Worm (Caenorhabditis elegans) whole organism, L1 larva: Measurements from ENCODE around the gene C08B6.3.

Experiments used
- C34B4.2 ChIP-seq: sonication (generic microtip); optimal IDR thresholded peaks from 2 replicates; lab custom pipeline; 2017; ENCODE audit warnings: mild to moderate bottlenecking, missing genetic modification characterization, missing compliant biosample characterization
- Y116A8C.19 ChIP-seq: sonication (generic microtip); optimal IDR thresholded peaks from 2 replicates; lab custom pipeline; 2016; ENCODE audit warnings: missing compliant biosample characterization, missing genetic modification characterization, borderline replicate concordance
- ama-1 ChIP-seq: fragments of 150-350 bp; optimal IDR thresholded peaks from 2 replicates; lab custom pipeline; 2014
- blmp-1 ChIP-seq: fragments of 150-350 bp; optimal IDR thresholded peaks from 2 replicates; lab custom pipeline; 2014; ENCODE audit warnings: missing biosample characterization, missing genetic modification characterization
- ceh-88 ChIP-seq: fragments of 200-800 bp; sonication (Bioruptor generic); IDR thresholded peaks from 2 replicates; pipeline ENCODE4 v1.3.6; 2022; ENCODE audit warnings: missing genetic modification characterization, missing compliant biosample characterization
- dsc-1 ChIP-seq: sonication (generic microtip); optimal IDR thresholded peaks from 2 replicates; lab custom pipeline; 2016; ENCODE audit warnings: mild to moderate bottlenecking, missing genetic modification characterization, missing compliant biosample characterization
- efl-1 ChIP-seq, 4 experiments: fragments of 150-350 bp; optimal IDR thresholded peaks in 3 of 4; peaks in 1 of 4; 1 replicate in 1 of 4; 2 replicates in 3 of 4; lab custom pipeline; 2014; ENCODE audit warnings: missing biosample characterization in 2 of 4, missing genetic modification characterization in 2 of 4, missing genetic modification reagents in 2 of 4
- efl-3 ChIP-seq: fragments of 200-800 bp; sonication (Bioruptor generic); optimal IDR thresholded peaks from 2 replicates; lab custom pipeline; 2018; ENCODE audit warnings: mild to moderate bottlenecking, missing genetic modification characterization, missing compliant biosample characterization
- elt-3 ChIP-seq, 6 experiments: fragments of 150-350 bp in 1 of 6; sonication (generic microtip); optimal IDR thresholded peaks; 2 replicates each; lab custom pipeline; 2017 to 2018; ENCODE audit warnings: missing biosample characterization in 6 of 6, missing genetic modification characterization in 6 of 6, inconsistent platforms in 1 of 6
- fkh-10 ChIP-seq: sonication (generic microtip); optimal IDR thresholded peaks from 2 replicates; lab custom pipeline; 2017; ENCODE audit warnings: missing biosample characterization, missing genetic modification reagents, missing genetic modification characterization
- fkh-4 ChIP-seq: sonication (generic microtip); optimal IDR thresholded peaks from 2 replicates; lab custom pipeline; 2016; ENCODE audit warnings: missing compliant biosample characterization, missing genetic modification characterization, borderline replicate concordance
- fkh-8 ChIP-seq: sonication (generic microtip); optimal IDR thresholded peaks from 2 replicates; lab custom pipeline; 2016; ENCODE audit warnings: mild to moderate bottlenecking, missing genetic modification characterization, missing compliant biosample characterization
- hlh-4 ChIP-seq: sonication (generic microtip); optimal IDR thresholded peaks from 2 replicates; lab custom pipeline; 2016; ENCODE audit warnings: mild to moderate bottlenecking, missing genetic modification characterization, missing compliant biosample characterization
- irx-1 ChIP-seq: sonication (generic microtip); optimal IDR thresholded peaks from 2 replicates; lab custom pipeline; 2016; ENCODE audit warnings: missing genetic modification characterization, missing compliant biosample characterization
- lin-14 ChIP-seq: fragments of 200-800 bp; sonication (Bioruptor generic); optimal IDR thresholded peaks from 2 replicates; lab custom pipeline; 2018; ENCODE audit warnings: mild to moderate bottlenecking, missing genetic modification characterization, moderate library complexity, missing compliant biosample characterization
- lin-35 ChIP-seq, 2 experiments: fragments of 150-350 bp; optimal IDR thresholded peaks; 2 replicates each; lab custom pipeline; 2014; ENCODE audit warnings: missing biosample characterization in 2 of 2, missing genetic modification characterization in 2 of 2, missing genetic modification reagents in 2 of 2
- lin-39 ChIP-seq: fragments of 150-350 bp; optimal IDR thresholded peaks from 2 replicates; lab custom pipeline; 2014; ENCODE audit warnings: missing biosample characterization, missing genetic modification reagents, missing genetic modification characterization
- lir-3 ChIP-seq: sonication (generic microtip); optimal IDR thresholded peaks from 2 replicates; lab custom pipeline; 2016; ENCODE audit warnings: mild to moderate bottlenecking, missing genetic modification characterization, moderate library complexity, missing compliant biosample characterization; ENCODE audit not compliant: poor library complexity
- lsy-2 ChIP-seq, 2 experiments: fragments of 150-350 bp; optimal IDR thresholded peaks; 2 replicates each; lab custom pipeline; 2014; ENCODE audit warnings: missing biosample characterization in 2 of 2, missing genetic modification characterization in 2 of 2
- mdl-1 ChIP-seq, 2 experiments: fragments of 150-350 bp; optimal IDR thresholded peaks; 2 replicates each; lab custom pipeline; 2014 to 2017; ENCODE audit warnings: missing biosample characterization in 2 of 2, missing genetic modification characterization in 2 of 2, inconsistent platforms in 1 of 2
- nhr-28 ChIP-seq: fragments of 150-350 bp; optimal IDR thresholded peaks from 2 replicates; lab custom pipeline; 2014; ENCODE audit warnings: missing biosample characterization, missing genetic modification characterization
- nhr-71 ChIP-seq: sonication (generic microtip); optimal IDR thresholded peaks from 2 replicates; lab custom pipeline; 2016; ENCODE audit warnings: mild to moderate bottlenecking, missing genetic modification characterization, moderate library complexity, missing compliant biosample characterization
- nhr-76 ChIP-seq: sonication (generic microtip); optimal IDR thresholded peaks from 2 replicates; lab custom pipeline; 2017; ENCODE audit warnings: missing biosample characterization, missing genetic modification characterization
- nhr-90 ChIP-seq: sonication (generic microtip); optimal IDR thresholded peaks from 2 replicates; lab custom pipeline; 2016; ENCODE audit warnings: mild to moderate bottlenecking, missing genetic modification characterization, missing compliant biosample characterization; ENCODE audit not compliant: poor library complexity
- pag-3 ChIP-seq: sonication (generic microtip); optimal IDR thresholded peaks from 2 replicates; lab custom pipeline; 2017; ENCODE audit warnings: missing genetic modification characterization, mild to moderate bottlenecking, missing compliant biosample characterization, antibody characterized with exemption, borderline replicate concordance; ENCODE audit not compliant: insufficient read depth
- rnt-1 ChIP-seq: sonication (generic microtip); optimal IDR thresholded peaks from 2 replicates; lab custom pipeline; 2016; ENCODE audit warnings: mild to moderate bottlenecking, missing genetic modification characterization, moderate library complexity, missing compliant biosample characterization
- snpc-4 ChIP-seq: fragments of 150-350 bp; optimal IDR thresholded peaks from 2 replicates; lab custom pipeline; 2014; ENCODE audit warnings: missing biosample characterization, missing genetic modification characterization
- snu-23 ChIP-seq: sonication (generic microtip); optimal IDR thresholded peaks from 2 replicates; lab custom pipeline; 2016; ENCODE audit warnings: missing genetic modification characterization, missing compliant biosample characterization
- sptf-1 ChIP-seq: fragments of 150-350 bp; optimal IDR thresholded peaks from 2 replicates; lab custom pipeline; 2014; ENCODE audit warnings: missing biosample characterization, missing genetic modification characterization
- sup-37 ChIP-seq: fragments of 200-800 bp; sonication (Bioruptor generic); optimal IDR thresholded peaks from 2 replicates; lab custom pipeline; 2018; ENCODE audit warnings: mild to moderate bottlenecking, missing genetic modification characterization, missing compliant biosample characterization
- swsn-7 ChIP-seq: sonication (generic microtip); optimal IDR thresholded peaks from 2 replicates; lab custom pipeline; 2016; ENCODE audit warnings: missing genetic modification characterization, missing compliant biosample characterization
- unc-86 ChIP-seq: sonication (generic microtip); optimal IDR thresholded peaks from 2 replicates; lab custom pipeline; 2016; ENCODE audit warnings: missing genetic modification characterization, missing compliant biosample characterization
- ztf-11 ChIP-seq, 2 experiments: sonication (generic microtip); optimal IDR thresholded peaks; 2 replicates each; lab custom pipeline; 2016 to 2017; ENCODE audit warnings: missing genetic modification characterization in 2 of 2, missing biosample characterization in 1 of 2, missing compliant biosample characterization in 1 of 2
- ztf-4 ChIP-seq: fragments of 150-350 bp; optimal IDR thresholded peaks from 2 replicates; lab custom pipeline; 2014; ENCODE audit warnings: missing biosample characterization, missing genetic modification characterization

The C08B6.3 gene

DNA sequence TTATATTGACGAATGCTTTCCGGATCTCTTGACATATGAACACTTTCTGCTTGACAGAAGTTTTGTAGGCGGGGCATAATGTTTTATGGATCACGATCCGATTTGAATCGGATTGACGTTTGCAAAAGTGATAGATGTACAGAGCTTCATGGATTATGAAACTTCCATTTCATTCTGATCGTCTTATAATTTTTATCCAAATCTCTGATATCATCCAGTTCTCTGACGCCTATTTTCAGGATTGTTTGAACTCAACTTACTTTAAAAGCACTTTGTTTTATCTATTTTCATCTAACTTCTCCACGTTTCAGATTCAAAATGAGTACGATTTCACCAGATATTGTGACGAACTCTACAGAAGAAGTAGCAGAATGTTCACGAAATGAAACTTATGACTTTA, 45.3 kb downstream of the C08B6.3 start, which contains the start of gene npr-39:
TSS of gene npr-39 (plus strand) at position 301 of the 400 bp plus-strand sequence.
- TF ChIP-seq swsn-7 (tag; lab: Kevin White, UChicago) (no peak), fkh-10 (GFP tag; lab: Kevin White, UChicago) (no peak), mdl-1 (tag; optimal IDR thresholded peaks at IDR 0.05; lab: Kevin White, UChicago) (no peak), nhr-76 (tag; lab: Kevin White, UChicago) (no peak), ztf-4 (no peak), dsc-1 (tag; lab: Kevin White, UChicago) (no peak), sptf-1 (tag; lab: Kevin White, UChicago) (no peak), hlh-4 (no peak), Y116A8C.19 (tag; lab: Kevin White, UChicago) (no peak)

- TF ChIP-seq dsc-1 (tag; lab: Kevin White, UChicago) = peak; percentile 93
- TF ChIP-seq sup-37 (GFP tag; lab: Kevin White, UChicago) = no peak
- TF ChIP-seq ceh-88 = no peak
- TF ChIP-seq nhr-28 (tag; lab: Kevin White, UChicago) = no peak
- no peak for TF ChIP-seq unc-86 (tag; lab: Kevin White, UChicago)
- TF ChIP-seq fkh-4 (tag; lab: Kevin White, UChicago) = peak; percentile 84
- no peak for TF ChIP-seq blmp-1
- TF ChIP-seq, all 84 proteins: peak for 2
These were observed 46.4 kb downstream of the C08B6.3 start for ce11 chrV:10065679-10066078.

ce11 chrV:10064221-10064620, 47.9 kb downstream of the C08B6.3 start, which contains the start of gene fipr-13:
TSS of gene fipr-13 (plus strand) at chrV:10064521.
- TF ChIP-seq sup-37 (GFP tag; lab: Kevin White, UChicago) = no peak
- TF ChIP-seq efl-3 = no peak
- TF ChIP-seq efl-1 (optimal IDR thresholded peaks at IDR 0.05; lab: Kevin White, UChicago) = no peak
- TF ChIP-seq efl-1 (GFP tag; optimal IDR thresholded peaks at IDR 0.05 in 1 of 2; lab: Kevin White, UChicago) = no peak
- no peak for TF ChIP-seq snpc-4 (tag; lab: Kevin White, UChicago)
- no peak for TF ChIP-seq ztf-11 (tag; optimal IDR thresholded peaks at IDR 0.05; lab: Kevin White, UChicago)
- TF ChIP-seq nhr-90 = no peak
- TF ChIP-seq elt-3 (tag; optimal IDR thresholded peaks at IDR 0.05; lab: Kevin White, UChicago) = no peak
- no peak for TF ChIP-seq ztf-4
- TF ChIP-seq ceh-88 = no peak
- no peak for TF ChIP-seq fkh-8 (tag; lab: Kevin White, UChicago)
- TF ChIP-seq lir-3 (tag; lab: Kevin White, UChicago) = no peak
- TF ChIP-seq irx-1 (tag; lab: Kevin White, UChicago) = no peak
- TF ChIP-seq C34B4.2 (tag; lab: Kevin White, UChicago) = no peak
- no peak for TF ChIP-seq nhr-76 (tag; lab: Kevin White, UChicago)

DNA sequence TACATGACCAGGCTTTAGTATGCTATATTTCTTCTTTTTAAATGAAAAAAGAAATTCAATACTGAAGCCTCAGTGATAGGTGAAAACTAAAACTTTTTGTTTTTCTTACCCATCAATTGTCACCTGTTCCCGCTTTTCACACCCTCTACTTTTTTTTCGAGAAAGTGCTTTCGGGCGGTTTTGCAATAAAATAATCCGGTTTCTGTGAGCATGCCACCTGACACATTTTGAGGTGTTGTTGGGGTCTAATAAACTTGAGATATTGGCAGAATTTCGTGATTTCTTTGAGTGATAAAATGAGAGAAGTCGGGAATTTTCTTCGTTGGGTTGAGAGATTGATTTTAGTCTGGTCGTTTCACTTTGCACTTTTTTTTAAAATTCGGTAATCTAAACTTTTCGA, 52.0 kb downstream of the C08B6.3 start:
- TF ChIP-seq nhr-71 (tag; lab: Kevin White, UChicago) (peak; percentile 36), snu-23 (GFP tag; lab: Kevin White, UChicago) (peak; percentile 7), dsc-1 (tag; lab: Kevin White, UChicago) (no peak), lsy-2 (tag; optimal IDR thresholded peaks at IDR 0.05; lab: Kevin White, UChicago) (peak in 1 of 2 experiments; percentile 27), ama-1 (no peak), elt-3 (tag; optimal IDR thresholded peaks at IDR 0.05; lab: Kevin White, UChicago) (no peak), lin-39 (tag; lab: Kevin White, UChicago) (peak; percentile 41), rnt-1 (tag; lab: Kevin White, UChicago) (peak; percentile 57), blmp-1 (no peak), pag-3 (peak; percentile 49), lin-35 (GFP tag; optimal IDR thresholded peaks at IDR 0.05; lab: Kevin White, UChicago) (no peak), sptf-1 (tag; lab: Kevin White, UChicago) (no peak), irx-1 (tag; lab: Kevin White, UChicago) (no peak), lin-14 (GFP tag; lab: Kevin White, UChicago) (peak; percentile 51)
